Fruit fly (Drosophila melanogaster): ENCODE measurements around the gene CG17193.

Gene CG17193

dm6 chr3R:20055809-20056208 lies at the start of gene CG17193:
CG17193 (minus strand) TSS chr3R:20056097.
- no peak for TF ChIP-seq CG17801 (GFP tag; optimal IDR thresholded peaks at IDR 0.05; ENCODE audit: partially characterized antibody)

dm6 chr3R:20082350-20082749 lies 26.5 kb upstream of the CG17193 start, which contains the start of gene Rh3:
Rh3 (minus strand) TSS chr3R:20082450.
- TF ChIP-seq CG17801 (GFP tag; optimal IDR thresholded peaks at IDR 0.05; ENCODE audit: partially characterized antibody): no peak

- TF ChIP-seq CG17801 (GFP tag; optimal IDR thresholded peaks at IDR 0.05; ENCODE audit: partially characterized antibody): no peak
Measured at dm6 chr3R:20080205-20080604, 24.3 kb upstream of the CG17193 start.

dm6 chr3R:20066435-20066834 lies 10.5 kb upstream of the CG17193 start:
- no peak for TF ChIP-seq CG17801 (GFP tag; optimal IDR thresholded peaks at IDR 0.05; ENCODE audit: partially characterized antibody)

- no peak for TF ChIP-seq CG17801 (GFP tag; optimal IDR thresholded peaks at IDR 0.05; ENCODE audit: partially characterized antibody)
Measured at dm6 chr3R:20059650-20060049, 3.8 kb upstream of the CG17193 start, which contains the start of gene CG4390. CG4390 (minus strand) TSS chr3R:20059750.

- no peak for TF ChIP-seq CG17801 (GFP tag; optimal IDR thresholded peaks at IDR 0.05; ENCODE audit: partially characterized antibody)
Measured at dm6 chr3R:20058960-20059359, 3.1 kb upstream of the CG17193 start.

- TF ChIP-seq CG17801 (GFP tag; optimal IDR thresholded peaks at IDR 0.05; ENCODE audit: partially characterized antibody): no peak
Measured at dm6 chr3R:20057501-20057900, 1.6 kb upstream of the CG17193 start, which contains the start of gene mdlc. mdlc (plus strand) TSS chr3R:20057748.

dm6 chr3R:20042457-20042856 lies 13.4 kb downstream of the CG17193 start, which contains the start of the genes CG33934 and Indy-2:
CG33934 (plus strand) TSS chr3R:20042757.
Indy-2 (plus strand) TSS chr3R:20042757.
- TF ChIP-seq CG17801 (GFP tag; optimal IDR thresholded peaks at IDR 0.05; ENCODE audit: partially characterized antibody): no peak

- peak; percentile 93 for TF ChIP-seq CG17801 (GFP tag; optimal IDR thresholded peaks at IDR 0.05; ENCODE audit: partially characterized antibody)
Measured at dm6 chr3R:20035887-20036286, 20.0 kb downstream of the CG17193 start, which contains the start of gene Regnase-1. Regnase-1 (minus strand) TSS chr3R:20036056.

dm6 chr3R:20031764-20032079 lies 24.2 kb downstream of the CG17193 start, which contains the start of gene idc:
idc (plus strand) TSS chr3R:20031823.
- no peak for TF ChIP-seq CG17801 (GFP tag; optimal IDR thresholded peaks at IDR 0.05; ENCODE audit: partially characterized antibody)

dm6 chr3R:20031043-20031763 lies 24.7 kb downstream of the CG17193 start, which contains the start of gene trem:
trem (minus strand) TSS chr3R:20031309.
- peak; percentile 61 for TF ChIP-seq CG17801 (GFP tag; optimal IDR thresholded peaks at IDR 0.05; ENCODE audit: partially characterized antibody)

dm6 chr3R:20027841-20028240 lies 28.1 kb downstream of the CG17193 start, which contains the start of the genes CG4424 and CG4854:
CG4424 (minus strand) TSS chr3R:20028040.
CG4854 (plus strand) TSS chr3R:20028058.
- TF ChIP-seq CG17801 (GFP tag; optimal IDR thresholded peaks at IDR 0.05; ENCODE audit: partially characterized antibody): no peak

dm6 chr3R:20021152-20021769 lies 34.6 kb downstream of the CG17193 start, which contains the start of the genes PIG-L and psidin:
PIG-L (minus strand) TSS chr3R:20021338.
psidin (plus strand) TSS chr3R:20021704.
- TF ChIP-seq CG17801 (GFP tag; optimal IDR thresholded peaks at IDR 0.05; ENCODE audit: partially characterized antibody): peak; percentile 56

dm6 chr3R:20013404-20013922 lies 42.4 kb downstream of the CG17193 start, which contains the start of the genes CG17190 and CG4836:
CG17190 (minus strand) TSS chr3R:20013504.
CG4836 (plus strand) TSS chr3R:20013872.
- no peak for TF ChIP-seq CG17801 (GFP tag; optimal IDR thresholded peaks at IDR 0.05; ENCODE audit: partially characterized antibody)

- TF ChIP-seq CG17801 (GFP tag; optimal IDR thresholded peaks at IDR 0.05; ENCODE audit: partially characterized antibody): no peak
Measured at dm6 chr3R:20012688-20013087, 43.2 kb downstream of the CG17193 start.
